Worm (Caenorhabditis elegans): Measurements from ENCODE around the gene pgm-3.

- TF ChIP-seq med-1 (GFP tag; optimal IDR thresholded peaks at IDR 0.05; ENCODE audit: insufficient read depth) (no peak), flt-1 (GFP tag; IDR thresholded peaks at IDR 0.05) (no peak), ref-1 (GFP tag; conservative IDR thresholded peaks at IDR 0.05) (no peak), cog-1 (tag; optimal IDR thresholded peaks at IDR 0.05) (peak; percentile 37), ztf-23 (GFP tag; IDR thresholded peaks at IDR 0.05) (no peak), ztf-29 (GFP tag; IDR thresholded peaks at IDR 0.05) (no peak), klf-2 (GFP tag; conservative IDR thresholded peaks at IDR 0.05) (no peak), tab-1 (GFP tag; IDR thresholded peaks at IDR 0.05) (no peak)
Measured at ce11 chrIV:8687605-8688191, 37.8 kb upstream of the pgm-3 start, which contains the start of gene snrp-3.
